Worm (Caenorhabditis elegans) whole organism, late embryonic: ENCODE measurements around the gene C04F6.9.

Source experiments
- T23F11.4 ChIP-seq: fragments of 200-800 bp; sonication (Bioruptor generic); optimal IDR thresholded peaks from 2 replicates; lab custom pipeline; 2018; ENCODE audit warnings: mild to moderate bottlenecking, missing genetic modification characterization, missing compliant biosample characterization
- Y22D7AL.16 ChIP-seq: sonication (generic microtip); optimal IDR thresholded peaks from 2 replicates; lab custom pipeline; 2016; ENCODE audit warnings: missing genetic modification characterization, missing compliant biosample characterization
- ama-1 ChIP-seq: fragments of 150-350 bp; optimal IDR thresholded peaks from 2 replicates; lab custom pipeline; 2014
- ceh-9 ChIP-seq: sonication (generic microtip); optimal IDR thresholded peaks from 2 replicates; lab custom pipeline; 2016; ENCODE audit warnings: mild to moderate bottlenecking, missing genetic modification characterization, inconsistent platforms, missing compliant biosample characterization
- eyg-1 ChIP-seq: sonication (generic microtip); optimal IDR thresholded peaks from 2 replicates; lab custom pipeline; 2016; ENCODE audit warnings: missing genotype, missing genetic modification characterization, missing compliant biosample characterization
- lin-11 ChIP-seq: fragments of 200-800 bp; sonication (Bioruptor generic); optimal IDR thresholded peaks from 2 replicates; lab custom pipeline; 2018; ENCODE audit warnings: mild to moderate bottlenecking, missing genetic modification characterization, missing compliant biosample characterization
- mec-3 ChIP-seq: sonication (generic microtip); optimal IDR thresholded peaks from 2 replicates; lab custom pipeline; 2016; ENCODE audit warnings: borderline replicate concordance, missing genetic modification characterization, missing compliant biosample characterization
- nhr-11 ChIP-seq: fragments of 150-350 bp; optimal IDR thresholded peaks from 2 replicates; lab custom pipeline; 2014; ENCODE audit warnings: missing biosample characterization, missing genetic modification characterization
- pat-9 ChIP-seq: fragments of 200-800 bp; sonication (Bioruptor generic); optimal IDR thresholded peaks from 2 replicates; lab custom pipeline; 2018; ENCODE audit warnings: mild to moderate bottlenecking, missing genetic modification characterization, moderate library complexity, missing compliant biosample characterization
- pax-1 ChIP-seq: fragments of 150-350 bp; optimal IDR thresholded peaks from 2 replicates; lab custom pipeline; 2014; ENCODE audit warnings: missing biosample characterization, missing genetic modification characterization
- pha-4 ChIP-seq: fragments of 150-350 bp; optimal IDR thresholded peaks from 2 replicates; lab custom pipeline; 2018; ENCODE audit warnings: missing biosample characterization, missing genetic modification reagents, missing genetic modification characterization
- rnt-1 ChIP-seq: sonication (generic microtip); optimal IDR thresholded peaks from 2 replicates; lab custom pipeline; 2016; ENCODE audit warnings: missing genetic modification characterization, missing compliant biosample characterization
- unc-55 ChIP-seq: sonication (generic microtip); optimal IDR thresholded peaks from 2 replicates; lab custom pipeline; 2017; ENCODE audit warnings: missing biosample characterization, missing genetic modification reagents, missing genetic modification characterization

DNA sequence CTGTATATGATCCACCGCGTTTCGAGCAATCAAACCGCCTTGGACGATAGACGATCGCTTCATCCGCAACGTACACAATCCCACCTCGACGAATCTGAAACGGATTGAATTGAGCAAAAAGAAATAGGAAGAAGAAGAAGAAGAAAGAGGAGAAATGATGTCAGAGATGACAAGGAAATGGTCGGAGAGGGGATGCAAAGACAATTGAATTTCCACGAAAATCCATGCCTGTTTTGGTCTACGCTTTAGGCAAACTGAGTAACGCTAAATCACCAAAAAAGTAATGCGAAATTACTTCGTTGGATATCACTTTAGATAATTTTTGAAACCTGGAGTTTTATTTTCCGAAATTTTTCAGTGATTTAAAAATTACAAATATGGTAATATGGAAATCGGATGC lies 27.3 kb downstream of the C04F6.9 start:
- TF ChIP-seq mec-3 (tag; lab: Kevin White, UChicago) (no peak), Y22D7AL.16 (no peak), ceh-9 (tag; lab: Kevin White, UChicago) (no peak), pha-4 (tag; lab: Kevin White, UChicago) (no peak), lin-11 (tag; lab: Kevin White, UChicago) (no peak), ama-1 (lab: Kevin White, UChicago) (no peak), nhr-11 (tag; lab: Kevin White, UChicago) (no peak), eyg-1 (tag; lab: Kevin White, UChicago) (no peak), unc-55 (GFP tag; lab: Kevin White, UChicago) (no peak), pax-1 (tag; lab: Kevin White, UChicago) (no peak), rnt-1 (tag; lab: Kevin White, UChicago) (no peak), T23F11.4 (GFP tag; lab: Kevin White, UChicago) (no peak), pat-9 (tag; lab: Kevin White, UChicago) (no peak)
